Fruit fly (Drosophila melanogaster): ENCODE measurements around the gene Cftr.
A peak's percentile ranks its signal among the peaks of the same experiment; 100 is the strongest.

Cftr gene

DNA sequence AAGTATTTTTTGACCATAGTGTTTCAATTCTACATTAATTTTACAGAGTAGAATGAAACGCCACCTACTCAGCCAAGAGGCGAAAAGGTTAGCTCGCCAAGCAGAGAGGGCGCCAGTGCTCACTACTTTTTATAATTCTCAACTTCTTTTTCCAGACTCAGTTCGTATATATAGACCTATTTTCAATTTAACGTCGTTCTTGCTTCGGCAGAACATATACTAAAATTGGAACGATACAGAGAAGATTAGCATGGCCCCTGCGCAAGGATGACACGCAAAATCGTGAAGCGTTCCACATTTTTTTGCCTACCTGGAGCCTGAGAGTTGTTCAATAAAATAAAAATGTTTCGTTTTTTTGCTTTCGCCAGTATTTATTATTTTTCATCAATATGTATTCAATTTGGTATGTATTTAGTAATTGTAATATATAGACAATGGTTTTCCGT, 13.3 kb upstream of the Cftr start (continued):
- peak; percentile 83 for TF ChIP-seq CG16813 (GFP tag; IDR thresholded peaks at IDR 0.05; ENCODE audit: partially characterized antibody)
- peak; percentile 50 for TF ChIP-seq ERR (GFP tag; optimal IDR thresholded peaks at IDR 0.05)
- peak; percentile 14 for TF ChIP-seq CG4707 (GFP tag; optimal IDR thresholded peaks at IDR 0.05)
- peak; percentile 74 for TF ChIP-seq Ptx1 (GFP tag; IDR thresholded peaks at IDR 0.05)
- TF ChIP-seq Hey (tag; optimal IDR thresholded peaks at IDR 0.05) = no peak
- peak; percentile 95 for TF ChIP-seq CG13624 (GFP tag; optimal IDR thresholded peaks at IDR 0.05)
- TF ChIP-seq Trl (optimal IDR thresholded peaks at IDR 0.05) = no peak
- TF ChIP-seq Trl (GFP tag; optimal IDR thresholded peaks at IDR 0.05) = peak; percentile 41
- TF ChIP-seq Hsf (GFP tag; optimal IDR thresholded peaks at IDR 0.05) = peak; percentile 83
- TF ChIP-seq CG5245 (GFP tag; optimal IDR thresholded peaks at IDR 0.05) = peak; percentile 87
- peak; percentile 5 for TF ChIP-seq CG1647 (GFP tag; optimal IDR thresholded peaks at IDR 0.05)
- no peak for TF ChIP-seq CG1832 (GFP tag; optimal IDR thresholded peaks at IDR 0.05)
- TF ChIP-seq bab2 (GFP tag; optimal IDR thresholded peaks at IDR 0.05) = peak; percentile 77
- TF ChIP-seq CG16815 (GFP tag; optimal IDR thresholded peaks at IDR 0.05) = peak; percentile 45
- no peak for TF ChIP-seq CG15479 (GFP tag; optimal IDR thresholded peaks at IDR 0.05)
- TF ChIP-seq phol (tag; optimal IDR thresholded peaks at IDR 0.05) = peak; percentile 24
- peak; percentile 49 for TF ChIP-seq inv (GFP tag; IDR thresholded peaks at IDR 0.05; ENCODE audit: partially characterized antibody)
- no peak for TF ChIP-seq CG3407 (GFP tag; optimal IDR thresholded peaks at IDR 0.05)
- peak; percentile 72; the same call in 1 of the 2 replicates for TF ChIP-seq CG16779 (GFP tag; IDR thresholded peaks at IDR 0.05)
- no peak for TF ChIP-seq bigmax (GFP tag; optimal IDR thresholded peaks at IDR 0.05)
- peak; percentile 82 for TF ChIP-seq Chrac-16 (GFP tag; optimal IDR thresholded peaks at IDR 0.05)
- no peak for TF ChIP-seq Vsx1 (GFP tag; optimal IDR thresholded peaks at IDR 0.05)
- peak; percentile 80; the same call in 1 of the 2 replicates for TF ChIP-seq amos (GFP tag; IDR thresholded peaks at IDR 0.05; ENCODE audit: partially characterized antibody)
- TF ChIP-seq jumu (GFP tag; optimal IDR thresholded peaks at IDR 0.05) = no peak
- TF ChIP-seq HLHmδ (GFP tag; optimal IDR thresholded peaks at IDR 0.05) = no peak
- TF ChIP-seq CG18764 (GFP tag; optimal IDR thresholded peaks at IDR 0.05) = peak; percentile 39
- peak; percentile 60 for TF ChIP-seq Mes4 (GFP tag; optimal IDR thresholded peaks at IDR 0.05)
- peak; percentile 54 for TF ChIP-seq CG18262 (tag; optimal IDR thresholded peaks at IDR 0.05)
- no peak for TF ChIP-seq YL-1 (GFP tag; optimal IDR thresholded peaks at IDR 0.05)
- TF ChIP-seq Ets97D (GFP tag; optimal IDR thresholded peaks at IDR 0.05) = peak; percentile 18
- peak; percentile 59 for TF ChIP-seq Fer1 (GFP tag; optimal IDR thresholded peaks at IDR 0.05)
- no peak for TF ChIP-seq sqz (GFP tag; optimal IDR thresholded peaks at IDR 0.05)
- peak; percentile 50 for TF ChIP-seq MTF-1 (GFP tag; optimal IDR thresholded peaks at IDR 0.05; ENCODE audit: borderline replicate concordance)
- peak; percentile 85 for TF ChIP-seq tna (GFP tag; IDR thresholded peaks at IDR 0.05; ENCODE audit: partially characterized antibody)
- TF ChIP-seq CG7987 (GFP tag; optimal IDR thresholded peaks at IDR 0.05) = peak; percentile 66
- TF ChIP-seq H2.0 (GFP tag; IDR thresholded peaks at IDR 0.05) = peak; percentile 50
- peak; percentile 17 for TF ChIP-seq trem (tag; optimal IDR thresholded peaks at IDR 0.05)
- peak; percentile 42 for TF ChIP-seq Antp (GFP tag; optimal IDR thresholded peaks at IDR 0.05)
- TF ChIP-seq CG34224 (GFP tag; IDR thresholded peaks at IDR 0.05; ENCODE audit: partially characterized antibody) = peak; percentile 40; the same call in 1 of the 3 replicates
- TF ChIP-seq grau (tag; optimal IDR thresholded peaks at IDR 0.05) = peak; percentile 71
- TF ChIP-seq fu2 (GFP tag; optimal IDR thresholded peaks at IDR 0.05) = peak; percentile 32
- TF ChIP-seq stc (GFP tag; IDR thresholded peaks at IDR 0.05) = no peak
- TF ChIP-seq emc (GFP tag; optimal IDR thresholded peaks at IDR 0.05) = no peak
- peak; percentile 45; the same call in 1 of the 2 replicates for TF ChIP-seq bowl (GFP tag; IDR thresholded peaks at IDR 0.05)
- TF ChIP-seq Meics (GFP tag; optimal IDR thresholded peaks at IDR 0.05) = peak; percentile 70
- TF ChIP-seq wek (GFP tag; optimal IDR thresholded peaks at IDR 0.05) = no peak
- TF ChIP-seq CG9797 (GFP tag; optimal IDR thresholded peaks at IDR 0.05) = no peak
- TF ChIP-seq sens (GFP tag) = peak; percentile 91
- TF ChIP-seq CG31365 (tag; optimal IDR thresholded peaks at IDR 0.05) = peak; percentile 59
- TF ChIP-seq H15 (GFP tag; IDR thresholded peaks at IDR 0.05) = peak; percentile 71; the same call in 2 of the 3 replicates
- TF ChIP-seq gsb (GFP tag; IDR thresholded peaks at IDR 0.05) = peak; percentile 43; the same call in 1 of the 2 replicates
